Fruit fly (Drosophila melanogaster) whole organism, embryonic: ENCODE data around the gene CG15572.

Experiments used
- Adf1 ChIP-seq: fragments of 200-800 bp; sonication (Bioruptor generic); IDR thresholded peaks from 2 replicates; pipeline ENCODE4 v1.3.6; 2022; ENCODE audit warnings: missing biosample characterization, missing genetic modification characterization
- Atf3 ChIP-seq: fragments of 200-800 bp; sonication (Bioruptor generic); optimal IDR thresholded peaks from 3 replicates; lab custom pipeline; 2016; ENCODE audit warnings: missing biosample characterization, missing genetic modification characterization
- B-H1 ChIP-seq: fragments of 200-800 bp; sonication (Bioruptor generic); IDR thresholded peaks from 3 replicates; pipeline ENCODE4 v1.3.6; 2022; ENCODE audit warnings: missing biosample characterization, missing genetic modification characterization
- CG10209 ChIP-seq: fragments of 200-800 bp; sonication (Bioruptor generic); optimal IDR thresholded peaks from 3 replicates; lab custom pipeline; 2017; ENCODE audit warnings: missing biosample characterization, mild to moderate bottlenecking, missing genetic modification characterization, missing genetic modification reagents
- CG10321 ChIP-seq: fragments of 200-800 bp; sonication (Bioruptor generic); IDR thresholded peaks from 2 replicates; pipeline ENCODE4 v1.3.6; 2022; ENCODE audit warnings: missing biosample characterization, missing genetic modification characterization
- CG11398 ChIP-seq: fragments of 200-800 bp; sonication (Bioruptor generic); optimal IDR thresholded peaks from 2 replicates; lab custom pipeline; 2016; ENCODE audit warnings: missing biosample characterization, missing genetic modification characterization
- CG11456 ChIP-seq: fragments of 200-800 bp; sonication (Bioruptor generic); IDR thresholded peaks from 3 replicates; pipeline ENCODE4 v1.3.6; 2022; ENCODE audit warnings: missing biosample characterization, missing genetic modification characterization
- CG15269 ChIP-seq: fragments of 200-800 bp; sonication (Bioruptor generic); optimal IDR thresholded peaks from 2 replicates; lab custom pipeline; 2018; ENCODE audit warnings: missing biosample characterization, mild to moderate bottlenecking, missing genetic modification characterization, moderate library complexity
- CG15479 ChIP-seq: fragments of 200-800 bp; sonication (Bioruptor generic); optimal IDR thresholded peaks from 3 replicates; lab custom pipeline; 2019; ENCODE audit warnings: missing biosample characterization, mild to moderate bottlenecking, missing genetic modification characterization, moderate library complexity
- CG15514 ChIP-seq: fragments of 200-800 bp; sonication (Bioruptor generic); optimal IDR thresholded peaks from 3 replicates; lab custom pipeline; 2017; ENCODE audit warnings: missing biosample characterization, missing genetic modification characterization, mild to moderate bottlenecking, moderate library complexity, missing genetic modification reagents
- CG1647 ChIP-seq: fragments of 200-800 bp; sonication (Bioruptor generic); optimal IDR thresholded peaks from 3 replicates; lab custom pipeline; 2016; ENCODE audit warnings: missing biosample characterization, missing genetic modification characterization
- CG16779 ChIP-seq: fragments of 200-800 bp; sonication (Bioruptor generic); IDR thresholded peaks from 2 replicates; pipeline ENCODE4 v1.3.6; 2022; ENCODE audit warnings: missing biosample characterization, missing genetic modification characterization
- CG17328 ChIP-seq: fragments of 200-800 bp; sonication (Bioruptor generic); IDR thresholded peaks from 2 replicates; pipeline ENCODE4 v1.3.6; 2022; ENCODE audit warnings: missing biosample characterization, missing genetic modification characterization
- CG18619 ChIP-seq: fragments of 200-800 bp; sonication (Bioruptor generic); optimal IDR thresholded peaks from 3 replicates; lab custom pipeline; 2017; ENCODE audit warnings: missing biosample characterization, mild to moderate bottlenecking, missing genetic modification characterization
- CG3163 ChIP-seq: fragments of 200-800 bp; sonication (Bioruptor generic); optimal IDR thresholded peaks from 3 replicates; lab custom pipeline; 2016; ENCODE audit warnings: missing biosample characterization, missing genetic modification characterization
- CG42726 ChIP-seq: fragments of 200-800 bp; sonication (Bioruptor generic); IDR thresholded peaks from 2 replicates; pipeline ENCODE4 v1.3.6; 2022; ENCODE audit warnings: missing biosample characterization, missing genetic modification characterization; ENCODE audit not compliant: partially characterized antibody
- CG5245 ChIP-seq: fragments of 200-800 bp; sonication (Bioruptor generic); optimal IDR thresholded peaks from 3 replicates; lab custom pipeline; 2016; ENCODE audit warnings: missing biosample characterization, missing genetic modification characterization
- CG5953 ChIP-seq: fragments of 200-800 bp; sonication (Bioruptor generic); IDR thresholded peaks from 2 replicates; pipeline ENCODE4 v1.3.6; 2022; ENCODE audit warnings: missing biosample characterization, missing genetic modification characterization
- CG6175 ChIP-seq: fragments of 200-800 bp; sonication (Bioruptor generic); IDR thresholded peaks from 3 replicates; pipeline ENCODE4 v1.3.6; 2022; ENCODE audit warnings: missing biosample characterization, missing genetic modification characterization
- CG6765 ChIP-seq: fragments of 200-800 bp; sonication (Bioruptor generic); optimal IDR thresholded peaks from 3 replicates; lab custom pipeline; 2017; ENCODE audit warnings: missing biosample characterization, mild to moderate bottlenecking, missing genetic modification characterization
- CG6791 ChIP-seq: fragments of 200-800 bp; sonication (Bioruptor generic); IDR thresholded peaks from 3 replicates; pipeline ENCODE4 v1.3.6; 2022; ENCODE audit warnings: missing biosample characterization, missing genetic modification characterization; ENCODE audit not compliant: partially characterized antibody
- CG7928 ChIP-seq: fragments of 200-800 bp; sonication (Bioruptor generic); optimal IDR thresholded peaks from 2 replicates; lab custom pipeline; 2017; ENCODE audit warnings: missing biosample characterization, mild to moderate bottlenecking, missing genetic modification characterization
- CG7987 ChIP-seq: fragments of 200-800 bp; sonication (Bioruptor generic); optimal IDR thresholded peaks from 2 replicates; lab custom pipeline; 2018; ENCODE audit warnings: missing biosample characterization, mild to moderate bottlenecking, missing genetic modification characterization, moderate library complexity
- CkIIα-i1 ChIP-seq: fragments of 200-800 bp; sonication (Bioruptor generic); IDR thresholded peaks from 2 replicates; pipeline ENCODE4 v1.3.6; 2022; ENCODE audit warnings: missing biosample characterization, missing genetic modification characterization
- Dek ChIP-seq: fragments of 200-800 bp; sonication (Bioruptor generic); optimal IDR thresholded peaks from 3 replicates; lab custom pipeline; 2019; ENCODE audit warnings: missing biosample characterization, mild to moderate bottlenecking, missing genetic modification characterization, moderate library complexity
- Ets65A ChIP-seq: fragments of 200-800 bp; sonication (Bioruptor generic); peaks from one replicate; lab custom pipeline; 2016; ENCODE audit warnings: missing biosample characterization, missing genetic modification characterization
- HLHmδ ChIP-seq: fragments of 200-800 bp; sonication (Bioruptor generic); optimal IDR thresholded peaks from 2 replicates; lab custom pipeline; 2018; ENCODE audit warnings: missing biosample characterization, mild to moderate bottlenecking, missing genetic modification characterization, moderate library complexity
- Hr78 ChIP-seq, 2 experiments: fragments of 200-800 bp in 1 of 2; fragments of >200 bp in 1 of 2; sonication (Bioruptor generic) in 1 of 2; optimal IDR thresholded peaks; 2 replicates each; lab custom pipeline; 2017 to 2019; ENCODE audit warnings: missing biosample characterization in 2 of 2, missing genetic modification characterization in 2 of 2, mild to moderate bottlenecking in 1 of 2, moderate library complexity in 1 of 2
- Lpt ChIP-seq: fragments of >200 bp; optimal IDR thresholded peaks from 2 replicates; lab custom pipeline; 2018; ENCODE audit warnings: missing biosample characterization, missing genetic modification characterization
- Med ChIP-seq: fragments of 200-800 bp; sonication (Bioruptor generic); peaks from one replicate; lab custom pipeline; 2016; ENCODE audit warnings: missing biosample characterization, missing genetic modification characterization, mild to moderate bottlenecking, inconsistent platforms, moderate library complexity
- Opbp ChIP-seq: fragments of 200-800 bp; sonication (Bioruptor generic); IDR thresholded peaks from 3 replicates; pipeline ENCODE4 v1.3.6; 2022; ENCODE audit warnings: missing biosample characterization, missing genetic modification characterization; ENCODE audit not compliant: partially characterized antibody
- Ptx1 ChIP-seq: fragments of 200-800 bp; sonication (Bioruptor generic); IDR thresholded peaks from 2 replicates; pipeline ENCODE4 v1.3.6; 2022; ENCODE audit warnings: missing biosample characterization, missing genetic modification characterization
- Ravus ChIP-seq: fragments of 200-800 bp; sonication (Bioruptor generic); IDR thresholded peaks from 2 replicates; pipeline ENCODE4 v1.3.6; 2022; ENCODE audit warnings: missing biosample characterization, missing genetic modification characterization
- ac ChIP-seq: fragments of 200-800 bp; sonication (Bioruptor generic); optimal IDR thresholded peaks from 3 replicates; lab custom pipeline; 2017; ENCODE audit warnings: missing biosample characterization, mild to moderate bottlenecking, missing genetic modification characterization
- ara ChIP-seq: fragments of 200-800 bp; sonication (Bioruptor generic); IDR thresholded peaks from 2 replicates; pipeline ENCODE4 v1.3.6; 2022; ENCODE audit warnings: missing biosample characterization, missing genetic modification characterization
- ato ChIP-seq: fragments of 200-800 bp; sonication (Bioruptor generic); IDR thresholded peaks from 2 replicates; pipeline ENCODE4 v1.3.6; 2022; ENCODE audit warnings: missing biosample characterization, missing genetic modification characterization; ENCODE audit not compliant: partially characterized antibody
- btn ChIP-seq: fragments of 200-800 bp; sonication (Bioruptor generic); optimal IDR thresholded peaks from 2 replicates; lab custom pipeline; 2016; ENCODE audit warnings: missing biosample characterization, missing genetic modification characterization
- dmrt99B ChIP-seq: fragments of 200-800 bp; sonication (Bioruptor generic); optimal IDR thresholded peaks from 2 replicates; lab custom pipeline; 2018; ENCODE audit warnings: missing biosample characterization, mild to moderate bottlenecking, missing genetic modification characterization, moderate library complexity
- gfzf ChIP-seq: fragments of 200-800 bp; sonication (Bioruptor generic); optimal IDR thresholded peaks from 2 replicates; lab custom pipeline; 2016; ENCODE audit warnings: missing biosample characterization, mild to moderate bottlenecking, missing genetic modification characterization, moderate library complexity
- oc ChIP-seq: fragments of 200-800 bp; sonication (Bioruptor generic); optimal IDR thresholded peaks from 2 replicates; lab custom pipeline; 2018; ENCODE audit warnings: missing biosample characterization, mild to moderate bottlenecking, missing genetic modification characterization, moderate library complexity
- pnt ChIP-seq: fragments of 200-800 bp; sonication (Bioruptor generic); optimal IDR thresholded peaks from 3 replicates; lab custom pipeline; 2016; ENCODE audit warnings: missing biosample characterization, missing genetic modification characterization
- sd ChIP-seq: fragments of 200-800 bp; sonication (Bioruptor generic); optimal IDR thresholded peaks from 3 replicates; lab custom pipeline; 2018; ENCODE audit warnings: missing biosample characterization, mild to moderate bottlenecking, missing genetic modification characterization, moderate library complexity
- yki ChIP-seq: fragments of >200 bp; optimal IDR thresholded peaks from 3 replicates; lab custom pipeline; 2018

CG15572 gene

DNA sequence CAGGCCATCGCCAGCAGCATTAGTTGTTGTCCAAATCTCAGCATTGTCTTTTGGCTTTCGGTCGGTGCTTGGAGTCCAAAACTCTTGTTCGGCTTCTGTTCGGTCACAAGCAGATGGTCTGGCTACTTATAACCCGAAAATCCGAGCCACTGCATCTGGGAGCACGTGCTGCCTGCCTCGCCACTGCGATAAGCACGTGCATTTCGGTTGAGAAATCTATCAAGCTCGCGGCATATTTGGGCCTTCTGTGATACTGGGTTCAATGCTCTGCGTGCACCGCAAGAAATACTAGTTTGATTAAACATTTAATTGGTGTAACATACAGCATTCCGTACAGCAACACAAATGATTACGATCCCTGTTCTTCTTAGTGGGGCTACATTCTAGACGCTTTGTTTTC lies 25.8 kb upstream of the CG15572 start, which contains the start of gene Femcoat:
Femcoat (minus strand) TSS at position 101 of the 400 bp plus-strand sequence.
- TF ChIP-seq Ets65A (GFP tag; lab: Kevin White, UChicago) (peak; percentile 71), CG15479 (GFP tag; lab: Kevin White, UChicago) (no peak)
- TF ChIP-seq, all 482 proteins: peak for 1

DNA sequence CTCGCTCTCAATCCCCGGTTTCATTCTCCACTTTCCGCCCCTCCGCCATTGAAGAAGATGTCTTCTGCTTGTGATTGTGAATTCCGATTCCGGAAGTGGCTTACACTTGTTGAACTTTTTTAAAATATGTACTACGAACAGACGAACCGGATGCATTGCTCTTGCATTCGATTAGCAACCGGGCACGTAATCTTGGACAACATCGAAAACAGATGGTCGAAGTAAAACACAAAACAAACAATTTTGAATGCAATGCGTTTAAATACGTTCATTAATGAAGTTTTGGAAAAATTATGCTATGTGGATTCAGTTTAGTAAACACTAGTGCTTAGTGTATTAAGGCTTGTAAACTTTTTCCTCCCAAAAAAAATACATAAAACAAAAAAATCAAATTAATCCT lies 22.5 kb upstream of the CG15572 start, which contains the start of gene Muc4B:
Muc4B (minus strand) TSS at position 101 of the 400 bp plus-strand sequence.
- no peak for TF ChIP-seq CG11398 (GFP tag; lab: Kevin White, UChicago)
- no peak for TF ChIP-seq Atf3 (GFP tag; lab: Kevin White, UChicago)
- TF ChIP-seq Opbp (GFP tag; lab: Robert Waterston, UW) = no peak

DNA sequence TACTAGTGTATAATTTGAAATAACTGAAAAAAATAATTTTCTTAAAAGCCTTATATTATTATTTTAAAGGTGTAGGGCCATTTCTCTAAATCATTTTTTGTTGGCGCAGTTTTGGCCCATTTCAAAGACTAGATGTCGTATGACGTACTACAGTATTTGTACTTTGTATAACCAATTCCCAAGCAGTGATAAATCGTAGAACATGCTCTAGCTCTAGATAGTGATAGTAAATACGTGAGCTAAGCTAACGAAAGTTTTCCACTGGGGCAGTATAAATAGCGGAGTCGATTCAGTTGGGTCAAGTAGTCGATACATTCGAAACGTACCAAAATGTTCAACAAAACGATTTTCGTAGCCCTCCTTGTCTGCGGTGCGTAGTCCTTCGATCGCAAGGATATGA lies 21.5 kb upstream of the CG15572 start, which contains the start of gene CG43134:
CG43134 (plus strand) TSS at position 301 of the 400 bp plus-strand sequence.
- TF ChIP-seq btn (no peak), CG7987 (GFP tag; lab: Kevin White, UChicago) (no peak), CG1647 (GFP tag; lab: Kevin White, UChicago) (no peak), Hr78 (GFP tag; optimal IDR thresholded peaks at IDR 0.05; lab: Kevin White, UChicago) (no peak), Ets65A (GFP tag; lab: Kevin White, UChicago) (no peak), CG6791 (GFP tag; lab: Robert Waterston, UW) (no peak), Adf1 (GFP tag; lab: Robert Waterston, UW) (no peak), CG17328 (GFP tag; lab: Robert Waterston, UW) (no peak), CG15269 (tag; lab: Kevin White, UChicago) (no peak), CG6765 (no peak), CG11456 (GFP tag; lab: Robert Waterston, UW) (no peak), CG42726 (GFP tag; lab: Robert Waterston, UW) (no peak), CG10321 (GFP tag; lab: Robert Waterston, UW) (no peak), CG5245 (GFP tag; lab: Kevin White, UChicago) (no peak), CG10209 (GFP tag; lab: Kevin White, UChicago) (no peak), Ravus (GFP tag; lab: Robert Waterston, UW) (no peak)

DNA sequence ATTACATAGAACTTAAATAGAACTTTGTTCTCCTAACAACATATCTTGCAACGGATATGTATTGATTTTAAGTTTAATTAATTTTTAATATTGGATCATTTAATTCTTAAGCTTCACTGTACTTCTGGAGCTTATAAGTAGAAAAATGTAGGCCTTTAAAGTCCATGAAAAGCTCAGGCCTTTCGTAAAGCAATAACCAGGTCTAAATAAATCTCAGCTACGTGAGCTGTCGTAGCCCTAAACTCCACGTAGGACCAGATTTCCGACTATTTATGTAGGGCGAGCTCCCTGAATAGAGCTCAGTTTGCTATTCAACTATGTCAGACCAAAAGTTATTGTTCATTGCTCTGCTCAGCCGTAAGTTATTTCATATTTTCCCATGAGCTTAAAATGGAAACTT lies 20.4 kb upstream of the CG15572 start, which contains the start of gene CG43135:
CG43135 (plus strand) TSS at position 301 of the 400 bp plus-strand sequence.
- TF ChIP-seq CG18619 (GFP tag; lab: Kevin White, UChicago) (no peak), Dek (tag; lab: Kevin White, UChicago) (no peak), sd (tag; lab: Kevin White, UChicago) (no peak), ac (GFP tag; lab: Kevin White, UChicago) (no peak), CG15514 (GFP tag; lab: Kevin White, UChicago) (no peak), ato (no peak), gfzf (GFP tag; lab: Kevin White, UChicago) (no peak)
- TF ChIP-seq, all 482 proteins: peak for 0

DNA sequence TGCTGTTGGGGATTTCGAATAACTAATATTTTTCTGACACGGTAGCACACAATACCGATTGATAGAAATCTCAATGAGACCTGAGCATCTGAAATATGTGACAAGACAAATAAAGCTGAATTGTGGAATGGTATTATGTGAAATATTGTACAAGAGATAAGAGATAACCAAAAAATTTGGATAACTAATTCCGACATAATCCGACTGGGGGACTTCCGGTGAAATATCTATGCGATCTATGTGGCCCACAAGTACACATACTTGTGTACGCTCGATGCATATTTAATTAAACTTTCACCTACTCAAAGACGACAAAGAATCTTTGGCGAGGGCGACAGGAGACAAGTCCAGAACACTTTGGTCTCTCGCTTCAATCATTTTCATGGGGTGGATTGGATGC lies 15.8 kb upstream of the CG15572 start, which contains the start of gene CG15576:
CG15576 (minus strand) TSS at position 101 of the 400 bp plus-strand sequence.
- TF ChIP-seq Lpt (GFP tag; lab: Kevin White, UChicago) (no peak), dmrt99B (tag; lab: Kevin White, UChicago) (no peak), CkIIα-i1 (GFP tag; lab: Robert Waterston, UW) (no peak), pnt (GFP tag; lab: Kevin White, UChicago) (no peak), Ptx1 (GFP tag; lab: Robert Waterston, UW) (no peak), CG7928 (GFP tag; lab: Kevin White, UChicago) (no peak), oc (tag; lab: Kevin White, UChicago) (no peak), CG16779 (no peak), CG11456 (GFP tag; lab: Robert Waterston, UW) (no peak), B-H1 (GFP tag; lab: Robert Waterston, UW) (no peak), CG5953 (GFP tag; lab: Robert Waterston, UW) (no peak), CG6175 (GFP tag; lab: Robert Waterston, UW) (no peak), Med (GFP tag; lab: Kevin White, UChicago) (no peak), yki (lab: Kevin White, UChicago) (no peak), CG3163 (no peak), HLHmδ (GFP tag; lab: Kevin White, UChicago) (no peak), CG17328 (GFP tag; lab: Robert Waterston, UW) (no peak), ara (no peak)
